Fruit fly (Drosophila melanogaster) whole organism, pupa: ENCODE data around the gene Cyp4g15.

Experiments used
- CG12605 ChIP-seq: fragments of 200-800 bp; sonication (Bioruptor generic); IDR thresholded peaks from 2 replicates; pipeline ENCODE4 v1.3.6; 2022; ENCODE audit warnings: missing biosample characterization, missing genetic modification characterization
- CG13204 ChIP-seq: fragments of 200-800 bp; sonication (Bioruptor generic); optimal IDR thresholded peaks from 2 replicates; lab custom pipeline; 2018; ENCODE audit warnings: missing biosample characterization, mild to moderate bottlenecking, missing genetic modification characterization, moderate library complexity
- CG15710 ChIP-seq: fragments of 200-800 bp; sonication (Bioruptor generic); optimal IDR thresholded peaks from 2 replicates; lab custom pipeline; 2018; ENCODE audit warnings: missing biosample characterization, mild to moderate bottlenecking, missing genetic modification characterization, moderate library complexity
- EcR ChIP-seq: fragments of 200-800 bp; sonication (Bioruptor generic); optimal IDR thresholded peaks from 3 replicates; lab custom pipeline; 2019; ENCODE audit warnings: missing biosample characterization, missing genetic modification characterization, mild to moderate bottlenecking, moderate library complexity, missing genetic modification reagents

DNA sequence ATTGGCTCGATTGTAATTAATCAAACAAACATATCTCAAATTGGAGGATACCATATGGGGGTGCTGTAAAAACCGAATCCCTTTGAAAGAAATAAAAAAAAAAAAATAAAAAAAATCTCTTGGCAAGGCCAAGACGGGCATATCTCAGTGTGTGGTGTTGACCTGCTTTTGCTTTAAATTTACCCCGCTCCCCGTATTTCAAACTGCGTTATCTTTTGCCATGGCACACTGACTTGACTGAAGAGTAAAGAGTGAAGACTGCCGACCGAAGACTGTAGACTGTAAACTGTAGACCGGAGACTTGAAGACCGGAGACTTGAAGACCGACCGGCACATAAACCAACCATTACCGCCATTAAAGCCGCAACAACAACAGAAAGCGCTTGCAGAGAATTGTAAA is 35.1 kb downstream of the Cyp4g15 start:
- no peak for TF ChIP-seq CG15710
- no peak for TF ChIP-seq CG13204
- TF ChIP-seq EcR (GFP tag; lab: Kevin White, UChicago) = no peak
- TF ChIP-seq CG12605 = no peak
